Worm (Caenorhabditis elegans): ENCODE results near the gene drn-1.

drn-1 gene

ce11 chrII:5289142-5289541 is 17.5 kb upstream of the drn-1 start, which contains the start of gene ZK622.5:
Gene ZK622.5, plus strand, starts transcription at chrII:5289442.
- TF ChIP-seq him-1 (tag; optimal IDR thresholded peaks at IDR 0.05), result no peak
- no peak for TF ChIP-seq W03F9.2 (tag; optimal IDR thresholded peaks at IDR 0.05)
- TF ChIP-seq dao-5 (tag; optimal IDR thresholded peaks at IDR 0.05), result no peak

ce11 chrII:5285029-5285428 is 13.4 kb upstream of the drn-1 start, which contains the start of gene gur-5:
Gene gur-5, plus strand, starts transcription at chrII:5285329.
- TF ChIP-seq dao-5 (tag; optimal IDR thresholded peaks at IDR 0.05) (no peak), him-1 (tag; optimal IDR thresholded peaks at IDR 0.05) (no peak), W03F9.2 (tag; optimal IDR thresholded peaks at IDR 0.05) (no peak)

- no peak for TF ChIP-seq dao-5 (tag; optimal IDR thresholded peaks at IDR 0.05)
These were observed 11.2 kb upstream of the drn-1 start for ce11 chrII:5282740-5283281.

- no peak for TF ChIP-seq dao-5 (tag; optimal IDR thresholded peaks at IDR 0.05)
- TF ChIP-seq him-1 (tag; optimal IDR thresholded peaks at IDR 0.05), result no peak
- no peak for TF ChIP-seq W03F9.2 (tag; optimal IDR thresholded peaks at IDR 0.05)
These were observed 10.5 kb upstream of the drn-1 start, which contains the start of gene pmt-1 for ce11 chrII:5282192-5282591. Gene pmt-1, minus strand, starts transcription at chrII:5282523.

ce11 chrII:5281137-5281536 is 9.5 kb upstream of the drn-1 start:
- TF ChIP-seq dao-5 (tag; optimal IDR thresholded peaks at IDR 0.05) (no peak), him-1 (tag; optimal IDR thresholded peaks at IDR 0.05) (no peak), W03F9.2 (tag; optimal IDR thresholded peaks at IDR 0.05) (no peak)

- TF ChIP-seq W03F9.2 (tag; optimal IDR thresholded peaks at IDR 0.05) (no peak), dao-5 (tag; optimal IDR thresholded peaks at IDR 0.05) (no peak), him-1 (tag; optimal IDR thresholded peaks at IDR 0.05) (no peak)
These were observed 6.1 kb upstream of the drn-1 start for ce11 chrII:5277780-5278179.

- TF ChIP-seq W03F9.2 (tag; optimal IDR thresholded peaks at IDR 0.05) (no peak), dao-5 (tag; optimal IDR thresholded peaks at IDR 0.05) (no peak), him-1 (tag; optimal IDR thresholded peaks at IDR 0.05) (peak; percentile 50)
These were observed 5.1 kb upstream of the drn-1 start for ce11 chrII:5276736-5277135.

ce11 chrII:5268977-5269376 is 2.7 kb downstream of the drn-1 start:
- TF ChIP-seq W03F9.2 (tag; optimal IDR thresholded peaks at IDR 0.05) (no peak), dao-5 (tag; optimal IDR thresholded peaks at IDR 0.05) (no peak), him-1 (tag; optimal IDR thresholded peaks at IDR 0.05) (no peak)

- TF ChIP-seq W03F9.2 (tag; optimal IDR thresholded peaks at IDR 0.05) (no peak), him-1 (tag; optimal IDR thresholded peaks at IDR 0.05) (no peak), dao-5 (tag; optimal IDR thresholded peaks at IDR 0.05) (no peak)
These were observed 7.0 kb downstream of the drn-1 start for ce11 chrII:5264650-5265049.

- TF ChIP-seq W03F9.2 (tag; optimal IDR thresholded peaks at IDR 0.05), result no peak
- no peak for TF ChIP-seq him-1 (tag; optimal IDR thresholded peaks at IDR 0.05)
These were observed 16.2 kb downstream of the drn-1 start, which contains the start of gene frpr-4 for ce11 chrII:5255435-5255834. Gene frpr-4, minus strand, starts transcription at chrII:5255535.

- no peak for TF ChIP-seq W03F9.2 (tag; optimal IDR thresholded peaks at IDR 0.05)
- TF ChIP-seq dao-5 (tag; optimal IDR thresholded peaks at IDR 0.05), result no peak
- TF ChIP-seq him-1 (tag; optimal IDR thresholded peaks at IDR 0.05), result no peak
These were observed 24.8 kb downstream of the drn-1 start, which contains the start of gene ptr-6 for ce11 chrII:5246791-5247361. Gene ptr-6, minus strand, starts transcription at chrII:5246837.

- TF ChIP-seq him-1 (tag; optimal IDR thresholded peaks at IDR 0.05) (no peak), dao-5 (tag; optimal IDR thresholded peaks at IDR 0.05) (no peak), W03F9.2 (tag; optimal IDR thresholded peaks at IDR 0.05) (no peak)
These were observed 30.1 kb downstream of the drn-1 start, which contains the start of gene T16D1.1 for ce11 chrII:5241560-5241959. Gene T16D1.1, minus strand, starts transcription at chrII:5241660.

ce11 chrII:5238366-5238765 is 33.3 kb downstream of the drn-1 start, which contains the start of gene pho-4:
Gene pho-4, minus strand, starts transcription at chrII:5238466.
- TF ChIP-seq dao-5 (tag; optimal IDR thresholded peaks at IDR 0.05) (no peak), W03F9.2 (tag; optimal IDR thresholded peaks at IDR 0.05) (no peak), him-1 (tag; optimal IDR thresholded peaks at IDR 0.05) (no peak)

ce11 chrII:5237699-5238098 is 33.9 kb downstream of the drn-1 start:
- TF ChIP-seq him-1 (tag; optimal IDR thresholded peaks at IDR 0.05) (no peak), dao-5 (tag; optimal IDR thresholded peaks at IDR 0.05) (no peak), W03F9.2 (tag; optimal IDR thresholded peaks at IDR 0.05) (no peak)

ce11 chrII:5235758-5236157 is 35.9 kb downstream of the drn-1 start, which contains the start of gene pho-1:
Gene pho-1, minus strand, starts transcription at chrII:5235846.
- TF ChIP-seq W03F9.2 (tag; optimal IDR thresholded peaks at IDR 0.05), result no peak
- no peak for TF ChIP-seq him-1 (tag; optimal IDR thresholded peaks at IDR 0.05)
